Worm (Caenorhabditis elegans) whole organism, mixed stage, embryonic: ENCODE measurements around the gene T13H5.8.

Experiments
- M03D4.4 ChIP-seq: sonication (generic microtip); optimal IDR thresholded peaks from 2 replicates; lab custom pipeline; 2017; ENCODE audit warnings: mild to moderate bottlenecking, missing genetic modification characterization, missing compliant biosample characterization
- bed-3 ChIP-seq: fragments of 200-800 bp; sonication (Bioruptor generic); optimal IDR thresholded peaks from 3 replicates; lab custom pipeline; 2018; ENCODE audit warnings: mild to moderate bottlenecking, missing genetic modification characterization, moderate library complexity, missing compliant biosample characterization
- blmp-1 ChIP-seq: fragments of 150-350 bp; optimal IDR thresholded peaks from 2 replicates; lab custom pipeline; 2014; ENCODE audit warnings: missing biosample characterization, missing genetic modification characterization
- ceh-39 ChIP-seq: fragments of 150-350 bp; optimal IDR thresholded peaks from 2 replicates; lab custom pipeline; 2014; ENCODE audit warnings: missing biosample characterization, missing genetic modification characterization
- ceh-43 ChIP-seq: fragments of 200-800 bp; sonication (Bioruptor generic); optimal IDR thresholded peaks from 2 replicates; lab custom pipeline; 2018; ENCODE audit warnings: mild to moderate bottlenecking, missing genetic modification characterization, moderate library complexity, missing compliant biosample characterization
- ceh-83 ChIP-seq: fragments of 200-800 bp; sonication (Bioruptor generic); optimal IDR thresholded peaks from 2 replicates; lab custom pipeline; 2018; ENCODE audit warnings: mild to moderate bottlenecking, missing genetic modification characterization, missing compliant biosample characterization
- ces-1 ChIP-seq: fragments of 150-350 bp; optimal IDR thresholded peaks from 2 replicates; lab custom pipeline; 2014; ENCODE audit warnings: missing biosample characterization, missing genetic modification reagents, missing genetic modification characterization
- cnd-1 ChIP-seq: fragments of 200-800 bp; sonication (Bioruptor generic); optimal IDR thresholded peaks from 2 replicates; lab custom pipeline; 2018; ENCODE audit warnings: mild to moderate bottlenecking, missing genetic modification characterization, missing compliant biosample characterization
- drap-1 ChIP-seq: fragments of 200-800 bp; sonication (Bioruptor generic); optimal IDR thresholded peaks from 3 replicates; lab custom pipeline; 2018; ENCODE audit warnings: mild to moderate bottlenecking, missing genetic modification characterization, missing compliant biosample characterization
- elt-1 ChIP-seq: sonication (generic microtip); optimal IDR thresholded peaks from 2 replicates; lab custom pipeline; 2017; ENCODE audit warnings: missing genetic modification characterization, mild to moderate bottlenecking, missing compliant biosample characterization, antibody characterized with exemption, moderate library complexity, borderline replicate concordance; ENCODE audit not compliant: insufficient read depth
- elt-3 ChIP-seq: fragments of 150-350 bp; optimal IDR thresholded peaks from 2 replicates; lab custom pipeline; 2014; ENCODE audit warnings: missing biosample characterization, missing genetic modification characterization
- flh-1 ChIP-seq: fragments of 200-800 bp; sonication (Bioruptor generic); optimal IDR thresholded peaks from 2 replicates; lab custom pipeline; 2018; ENCODE audit warnings: mild to moderate bottlenecking, missing genetic modification characterization, moderate library complexity, missing compliant biosample characterization
- ham-2 ChIP-seq: fragments of 200-800 bp; sonication (Bioruptor generic); optimal IDR thresholded peaks from 2 replicates; lab custom pipeline; 2018; ENCODE audit warnings: mild to moderate bottlenecking, missing genetic modification characterization, missing compliant biosample characterization
- hlh-1 ChIP-seq: fragments of 150-350 bp; optimal IDR thresholded peaks from 2 replicates; lab custom pipeline; 2014; ENCODE audit warnings: missing biosample characterization, missing genetic modification reagents, missing genetic modification characterization
- lin-32 ChIP-seq: fragments of 200-800 bp; sonication (Bioruptor generic); optimal IDR thresholded peaks from 2 replicates; lab custom pipeline; 2018; ENCODE audit warnings: mild to moderate bottlenecking, missing genetic modification characterization, missing compliant biosample characterization
- lsy-2 ChIP-seq: fragments of 150-350 bp; optimal IDR thresholded peaks from 2 replicates; lab custom pipeline; 2014; ENCODE audit warnings: missing biosample characterization, missing genetic modification characterization
- mab-5 ChIP-seq: fragments of 150-350 bp; optimal IDR thresholded peaks from 2 replicates; lab custom pipeline; 2014; ENCODE audit warnings: missing biosample characterization, missing genetic modification characterization
- mep-1 ChIP-seq: fragments of 150-350 bp; optimal IDR thresholded peaks from 2 replicates; lab custom pipeline; 2017; ENCODE audit warnings: missing biosample characterization, missing genetic modification reagents, missing genetic modification characterization, inconsistent platforms
- mls-2 ChIP-seq: sonication (generic microtip); optimal IDR thresholded peaks from 2 replicates; lab custom pipeline; 2016; ENCODE audit warnings: mild to moderate bottlenecking, missing genetic modification characterization, moderate library complexity, missing compliant biosample characterization
- nhr-2 ChIP-seq: fragments of 150-350 bp; optimal IDR thresholded peaks from 2 replicates; lab custom pipeline; 2014; ENCODE audit warnings: missing biosample characterization, missing genetic modification characterization
- nhr-28 ChIP-seq: fragments of 150-350 bp; optimal IDR thresholded peaks from 2 replicates; lab custom pipeline; 2014; ENCODE audit warnings: missing biosample characterization, missing genetic modification characterization
- pha-4 ChIP-seq: fragments of 150-350 bp; optimal IDR thresholded peaks from 2 replicates; lab custom pipeline; 2018; ENCODE audit warnings: missing biosample characterization, missing genetic modification reagents, missing genetic modification characterization
- sem-2 ChIP-seq: fragments of 200-800 bp; sonication (Bioruptor generic); optimal IDR thresholded peaks from 2 replicates; lab custom pipeline; 2018; ENCODE audit warnings: mild to moderate bottlenecking, missing genetic modification characterization, missing compliant biosample characterization
- snpc-4 ChIP-seq: fragments of 150-350 bp; optimal IDR thresholded peaks from 2 replicates; lab custom pipeline; 2014; ENCODE audit warnings: missing biosample characterization, missing genetic modification characterization
- tbx-8 ChIP-seq: fragments of 200-800 bp; sonication (Bioruptor generic); optimal IDR thresholded peaks from 2 replicates; lab custom pipeline; 2018; ENCODE audit warnings: mild to moderate bottlenecking, missing genetic modification characterization, moderate library complexity, missing compliant biosample characterization
- unc-120 ChIP-seq: sonication (generic microtip); optimal IDR thresholded peaks from 2 replicates; lab custom pipeline; 2017; ENCODE audit warnings: missing genetic modification characterization, missing compliant biosample characterization; ENCODE audit not compliant: poor library complexity, severe bottlenecking
- unc-39 ChIP-seq: fragments of 150-350 bp; optimal IDR thresholded peaks from 2 replicates; lab custom pipeline; 2014; ENCODE audit warnings: missing biosample characterization, missing genetic modification characterization
- unc-62 ChIP-seq: fragments of 150-350 bp; optimal IDR thresholded peaks from 2 replicates; lab custom pipeline; 2014; ENCODE audit warnings: missing biosample characterization, missing genetic modification reagents, missing genetic modification characterization
- zip-8 ChIP-seq: fragments of 150-350 bp; optimal IDR thresholded peaks from 2 replicates; lab custom pipeline; 2014; ENCODE audit warnings: missing biosample characterization, missing genetic modification characterization
- ztf-11 ChIP-seq: fragments of 150-350 bp; optimal IDR thresholded peaks from 2 replicates; lab custom pipeline; 2014; ENCODE audit warnings: missing biosample characterization, missing genetic modification characterization

Gene T13H5.8

ce11 chrII:8536060-8536459 is 17.8 kb downstream of the T13H5.8 start, which contains the start of gene W01C9.2:
TSS of gene W01C9.2 (plus strand) at chrII:8536360.
- TF ChIP-seq pha-4 (tag; lab: Kevin White, UChicago) (no peak), unc-120 (tag; lab: Kevin White, UChicago) (no peak), unc-62 (GFP tag; lab: Kevin White, UChicago) (no peak), bed-3 (GFP tag; lab: Kevin White, UChicago) (no peak), ceh-39 (tag; lab: Kevin White, UChicago) (no peak), nhr-2 (tag; lab: Kevin White, UChicago) (no peak), elt-1 (tag; lab: Kevin White, UChicago) (no peak)

DNA sequence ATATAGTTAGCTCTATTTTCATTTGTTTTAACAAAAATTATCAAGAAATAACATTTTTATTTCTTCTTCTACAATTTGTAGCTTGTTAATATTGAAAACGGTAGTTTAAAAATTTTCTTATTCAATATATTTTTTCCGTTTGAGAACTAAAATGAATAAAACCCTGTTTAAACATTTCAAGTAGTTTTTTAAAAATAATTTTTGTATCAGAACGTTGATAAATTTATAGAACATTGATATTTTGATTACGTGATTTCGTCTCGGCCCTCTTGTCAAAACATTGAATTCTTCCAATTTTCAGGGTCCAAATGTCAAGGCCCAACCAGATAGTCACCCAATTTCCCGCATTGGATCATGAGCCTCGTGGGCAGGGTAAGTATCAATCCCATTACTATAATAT is 22.1 kb downstream of the T13H5.8 start, which contains the start of gene pqn-73:
Gene pqn-73 (plus strand): TSS at position 301 of the 400 bp plus-strand sequence.
- no peak for TF ChIP-seq ces-1 (GFP tag; lab: Kevin White, UChicago)
- TF ChIP-seq sem-2 (GFP tag; lab: Kevin White, UChicago) = no peak
- TF ChIP-seq flh-1 (GFP tag; lab: Kevin White, UChicago) = no peak
- TF ChIP-seq bed-3 (GFP tag; lab: Kevin White, UChicago) = no peak
- TF ChIP-seq ztf-11 = no peak
- TF ChIP-seq lsy-2 (tag; lab: Kevin White, UChicago) = no peak
- TF ChIP-seq unc-39 (tag; lab: Kevin White, UChicago) = no peak
- TF ChIP-seq M03D4.4 (tag; lab: Kevin White, UChicago) = no peak
- no peak for TF ChIP-seq pha-4 (tag; lab: Kevin White, UChicago)
- no peak for TF ChIP-seq mep-1 (tag; lab: Kevin White, UChicago)

- no peak for TF ChIP-seq ceh-83 (GFP tag; lab: Kevin White, UChicago)
- TF ChIP-seq flh-1 (GFP tag; lab: Kevin White, UChicago) = no peak
- no peak for TF ChIP-seq unc-120 (tag; lab: Kevin White, UChicago)
- no peak for TF ChIP-seq elt-1 (tag; lab: Kevin White, UChicago)
- no peak for TF ChIP-seq blmp-1 (tag; lab: Kevin White, UChicago)
- TF ChIP-seq unc-39 (tag; lab: Kevin White, UChicago) = no peak
These were observed 27.0 kb downstream of the T13H5.8 start, which contains the start of gene decr-1.2 for ce11 chrII:8545315-8545714. TSS of gene decr-1.2 (plus strand) at chrII:8545615.

- TF ChIP-seq ham-2 (peak; percentile 89), ceh-83 (GFP tag; lab: Kevin White, UChicago) (peak; percentile 96), mls-2 (peak; percentile 90), ztf-11 (peak; percentile 29), lsy-2 (tag; lab: Kevin White, UChicago) (peak; percentile 17), unc-39 (tag; lab: Kevin White, UChicago) (peak; percentile 91), unc-120 (tag; lab: Kevin White, UChicago) (peak; percentile 68), ces-1 (GFP tag; lab: Kevin White, UChicago) (no peak), M03D4.4 (tag; lab: Kevin White, UChicago) (peak; percentile 90), unc-62 (GFP tag; lab: Kevin White, UChicago) (peak; percentile 57), sem-2 (GFP tag; lab: Kevin White, UChicago) (peak; percentile 81), zip-8 (tag; lab: Kevin White, UChicago) (no peak), bed-3 (GFP tag; lab: Kevin White, UChicago) (peak; percentile 84), drap-1 (GFP tag; lab: Kevin White, UChicago) (no peak), snpc-4 (no peak), elt-3 (tag; lab: Kevin White, UChicago) (no peak), hlh-1 (tag; lab: Kevin White, UChicago) (peak; percentile 74), mep-1 (tag; lab: Kevin White, UChicago) (peak; percentile 27), lin-32 (GFP tag; lab: Kevin White, UChicago) (peak; percentile 86), cnd-1 (peak; percentile 94), mab-5 (no peak), tbx-8 (GFP tag; lab: Kevin White, UChicago) (peak; percentile 84), ceh-43 (GFP tag; lab: Kevin White, UChicago) (peak; percentile 85), nhr-28 (tag; lab: Kevin White, UChicago) (peak; percentile 37), nhr-2 (tag; lab: Kevin White, UChicago) (no peak), pha-4 (tag; lab: Kevin White, UChicago) (peak; percentile 80), flh-1 (GFP tag; lab: Kevin White, UChicago) (peak; percentile 72), ceh-39 (tag; lab: Kevin White, UChicago) (no peak)
These were observed 28.7 kb downstream of the T13H5.8 start for ce11 chrII:8546975-8547374.
